Worm (Caenorhabditis elegans): Measurements from ENCODE around the gene arrd-23.

DNA sequence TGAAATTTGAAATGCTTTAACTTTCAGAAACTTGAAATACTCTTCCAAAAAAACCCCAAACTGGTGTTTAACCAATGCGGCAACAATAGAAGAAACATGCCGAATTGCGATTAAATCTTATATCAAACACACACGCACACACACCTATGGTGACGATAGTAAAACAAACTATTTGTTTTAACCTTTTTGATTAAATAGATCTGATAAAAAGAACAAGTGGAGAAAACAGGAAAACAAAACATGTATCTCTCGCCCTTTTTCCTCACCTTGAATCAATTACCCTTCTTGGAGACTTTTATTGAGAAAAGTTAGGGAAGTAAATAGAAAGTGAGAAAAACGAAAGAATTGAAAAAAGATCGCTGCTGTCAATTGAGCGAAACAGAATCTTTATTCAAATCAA lies 24.3 kb upstream of the arrd-23 start:
- TF ChIP-seq ztf-11 (tag; optimal IDR thresholded peaks at IDR 0.05) (no peak), lin-13 (GFP tag; optimal IDR thresholded peaks at IDR 0.05) (no peak), ama-1 (optimal IDR thresholded peaks at IDR 0.05) (no peak), ZK546.5 (tag; optimal IDR thresholded peaks at IDR 0.05) (no peak), mdl-1 (tag; optimal IDR thresholded peaks at IDR 0.05) (no peak), ctbp-1 (GFP tag; IDR thresholded peaks at IDR 0.05) (no peak), nhr-6 (tag; optimal IDR thresholded peaks at IDR 0.05) (no peak), unc-62 (GFP tag; optimal IDR thresholded peaks at IDR 0.05 in 1 of 2) (no peak), unc-62 (tag; optimal IDR thresholded peaks at IDR 0.05) (no peak)
